Worm (Caenorhabditis elegans) whole organism, L4/young adult: ENCODE measurements around the gene Y68A4B.3.

Source experiments
- W03F9.2 ChIP-seq: fragments of 150-350 bp; optimal IDR thresholded peaks from 2 replicates; lab custom pipeline; 2014; ENCODE audit warnings: missing biosample characterization, missing genetic modification characterization
- dao-5 ChIP-seq: sonication (generic microtip); optimal IDR thresholded peaks from 2 replicates; lab custom pipeline; 2016; ENCODE audit warnings: missing genotype, missing genetic modification characterization, moderate library complexity, missing compliant biosample characterization
- him-1 ChIP-seq: sonication (generic microtip); optimal IDR thresholded peaks from 2 replicates; lab custom pipeline; 2016; ENCODE audit warnings: missing genotype, missing genetic modification reagents, missing genetic modification characterization, missing compliant biosample characterization

The Y68A4B.3 gene

ce11 chrV:17208045-17208444, 34.4 kb downstream of the Y68A4B.3 start, which contains the start of gene Y68A4A.13:
TSS of gene Y68A4A.13 (minus strand) at chrV:17208145.
- TF ChIP-seq him-1 (tag; lab: Kevin White, UChicago) (no peak), dao-5 (no peak), W03F9.2 (tag; lab: Kevin White, UChicago) (no peak)

- TF ChIP-seq him-1 (tag; lab: Kevin White, UChicago): no peak
- TF ChIP-seq W03F9.2 (tag; lab: Kevin White, UChicago): no peak
- TF ChIP-seq dao-5: no peak
Measured at ce11 chrV:17206469-17206868, 36.0 kb downstream of the Y68A4B.3 start.

- TF ChIP-seq dao-5 (no peak), W03F9.2 (tag; lab: Kevin White, UChicago) (no peak), him-1 (tag; lab: Kevin White, UChicago) (no peak)
Measured at ce11 chrV:17201847-17202246, 40.6 kb downstream of the Y68A4B.3 start, which contains the start of gene Y68A4A.10. TSS of gene Y68A4A.10 (plus strand) at chrV:17202147.

- TF ChIP-seq dao-5: no peak
- TF ChIP-seq W03F9.2 (tag; lab: Kevin White, UChicago): no peak
- no peak for TF ChIP-seq him-1 (tag; lab: Kevin White, UChicago)
Measured at ce11 chrV:17198926-17199325, 43.5 kb downstream of the Y68A4B.3 start, which contains the start of gene srz-96. TSS of gene srz-96 (plus strand) at chrV:17199226.

- no peak for TF ChIP-seq W03F9.2 (tag; lab: Kevin White, UChicago)
- TF ChIP-seq him-1 (tag; lab: Kevin White, UChicago): no peak
- TF ChIP-seq dao-5: no peak
Measured at ce11 chrV:17192238-17192637, 50.2 kb downstream of the Y68A4B.3 start, which contains the start of gene srz-47. TSS of gene srz-47 (minus strand) at chrV:17192338.
